Fruit fly (Drosophila melanogaster): ENCODE measurements around the gene PGRP-SB2.

- TF ChIP-seq EcR (GFP tag; optimal IDR thresholded peaks at IDR 0.05) (no peak), pan (optimal IDR thresholded peaks at IDR 0.05) (no peak), psq (optimal IDR thresholded peaks at IDR 0.05) (no peak)
These were observed 21.7 kb upstream of the PGRP-SB2 start, which contains the start of gene CG9692 for dm6 chr3L:16704673-16705072.

Measured in whole organism.